Worm (Caenorhabditis elegans) whole organism, mixed stage, embryonic: ENCODE data around the gene F23F1.10.

Experiments used
- ces-1 ChIP-seq: fragments of 150-350 bp; optimal IDR thresholded peaks from 2 replicates; lab custom pipeline; 2014; ENCODE audit warnings: missing biosample characterization, missing genetic modification reagents, missing genetic modification characterization
- mab-5 ChIP-seq: fragments of 150-350 bp; optimal IDR thresholded peaks from 2 replicates; lab custom pipeline; 2014; ENCODE audit warnings: missing biosample characterization, missing genetic modification characterization
- mep-1 ChIP-seq: fragments of 150-350 bp; optimal IDR thresholded peaks from 2 replicates; lab custom pipeline; 2017; ENCODE audit warnings: missing biosample characterization, missing genetic modification reagents, missing genetic modification characterization, inconsistent platforms
- nhr-12 ChIP-seq: fragments of 150-350 bp; optimal IDR thresholded peaks from 2 replicates; lab custom pipeline; 2014; ENCODE audit warnings: missing biosample characterization, missing genetic modification characterization
- pha-4 ChIP-seq: fragments of 150-350 bp; optimal IDR thresholded peaks from 2 replicates; lab custom pipeline; 2018; ENCODE audit warnings: missing biosample characterization, missing genetic modification reagents, missing genetic modification characterization
- snpc-4 ChIP-seq: fragments of 150-350 bp; optimal IDR thresholded peaks from 2 replicates; lab custom pipeline; 2014; ENCODE audit warnings: missing biosample characterization, missing genetic modification characterization
- ztf-11 ChIP-seq: fragments of 150-350 bp; optimal IDR thresholded peaks from 2 replicates; lab custom pipeline; 2014; ENCODE audit warnings: missing biosample characterization, missing genetic modification characterization

ce11 chrII:73892-74291, 32.1 kb upstream of the F23F1.10 start:
- TF ChIP-seq ces-1 (GFP tag; lab: Kevin White, UChicago): peak; percentile 76
- no peak for TF ChIP-seq snpc-4 (tag; lab: Kevin White, UChicago)
- TF ChIP-seq pha-4 (tag; lab: Kevin White, UChicago): no peak
- TF ChIP-seq nhr-12: no peak
- no peak for TF ChIP-seq mep-1
- TF ChIP-seq ztf-11 (tag; lab: Kevin White, UChicago): no peak
- TF ChIP-seq mab-5: no peak
